Worm (Caenorhabditis elegans): ENCODE data around the gene R07E4.5.

Gene R07E4.5

ce11 chrX:5953174-5953573 lies at the start of gene R07E4.5, which contains the start of gene R07E4.3:
TSS of gene R07E4.5 (minus strand) at chrX:5953174.
TSS of gene R07E4.3 (plus strand) at chrX:5953458.
- TF ChIP-seq nhr-76 (tag; optimal IDR thresholded peaks at IDR 0.05) (no peak), ceh-62 (tag; optimal IDR thresholded peaks at IDR 0.05) (no peak), zfp-2 (tag; optimal IDR thresholded peaks at IDR 0.05) (no peak), nhr-77 (tag; optimal IDR thresholded peaks at IDR 0.05) (peak; percentile 66), nhr-11 (tag; optimal IDR thresholded peaks at IDR 0.05) (peak; percentile 53), mxl-3 (GFP tag; optimal IDR thresholded peaks at IDR 0.05) (peak; percentile 2), dmd-6 (GFP tag; IDR thresholded peaks at IDR 0.05) (peak; percentile 23; the same call in 1 of the 2 replicates), duxl-1 (tag; optimal IDR thresholded peaks at IDR 0.05; ENCODE audit: poor library complexity) (no peak), pqm-1 (tag; optimal IDR thresholded peaks at IDR 0.05) (no peak), D1046.2 (GFP tag; IDR thresholded peaks at IDR 0.05) (0 out of 2 replicates have a peak, but pooled peaks have one; percentile 29), lin-1 (GFP tag; IDR thresholded peaks at IDR 0.05) (no peak), mes-2 (tag; optimal IDR thresholded peaks at IDR 0.05; ENCODE audit: poor library complexity, severe bottlenecking) (no peak), set-16 (GFP tag; IDR thresholded peaks at IDR 0.05) (no peak), hlh-30 (tag; optimal IDR thresholded peaks at IDR 0.05; ENCODE audit: insufficient read depth) (peak; percentile 73), mep-1 (tag; optimal IDR thresholded peaks at IDR 0.05) (peak; percentile 81), unc-62 (GFP tag; optimal IDR thresholded peaks at IDR 0.05 in 1 of 2) (peak in 1 of 2 experiments; percentile 90), unc-62 (tag; optimal IDR thresholded peaks at IDR 0.05) (no peak), zip-11 (GFP tag; IDR thresholded peaks at IDR 0.05) (no peak), nhr-6 (tag; optimal IDR thresholded peaks at IDR 0.05) (peak; percentile 58), aha-1 (tag) (peak; percentile 89), ZK546.5 (tag; optimal IDR thresholded peaks at IDR 0.05) (no peak), spr-3 (GFP tag; optimal IDR thresholded peaks at IDR 0.05) (no peak), snpc-1.2 (GFP tag; IDR thresholded peaks at IDR 0.05) (no peak), lsy-2 (tag; optimal IDR thresholded peaks at IDR 0.05) (peak in 1 of 2 experiments; percentile 83), unc-130 (GFP tag; optimal IDR thresholded peaks at IDR 0.05) (no peak), madf-9 (GFP tag; conservative IDR thresholded peaks at IDR 0.05) (no peak), lin-38 (GFP tag; IDR thresholded peaks at IDR 0.05) (peak; percentile 95), nhr-10 (tag; optimal IDR thresholded peaks at IDR 0.05) (no peak), F26F4.8 (GFP tag; conservative IDR thresholded peaks at IDR 0.05) (no peak), mdl-1 (tag; optimal IDR thresholded peaks at IDR 0.05) (peak in 1 of 2 experiments; percentile 6), nhr-111 (GFP tag; optimal IDR thresholded peaks at IDR 0.05) (no peak), ceh-32 (tag; optimal IDR thresholded peaks at IDR 0.05; ENCODE audit: poor library complexity) (no peak), hif-1 (tag; optimal IDR thresholded peaks at IDR 0.05) (peak in 1 of 2 experiments; percentile 22), fkh-10 (GFP tag; optimal IDR thresholded peaks at IDR 0.05) (no peak), mxl-2 (GFP tag; conservative IDR thresholded peaks at IDR 0.05) (no peak), daf-16 (GFP tag; optimal IDR thresholded peaks at IDR 0.05) (no peak), daf-16 (tag; optimal IDR thresholded peaks at IDR 0.05) (peak; percentile 45), dve-1 (tag; optimal IDR thresholded peaks at IDR 0.05; ENCODE audit: insufficient read depth) (peak; percentile 68), F49E8.2 (tag; optimal IDR thresholded peaks at IDR 0.05; ENCODE audit: borderline replicate concordance) (no peak), egl-43 (GFP tag; IDR thresholded peaks at IDR 0.05) (no peak), nhr-41 (GFP tag; IDR thresholded peaks at IDR 0.05) (no peak), saeg-2 (GFP tag; IDR thresholded peaks at IDR 0.05) (no peak), dmd-8 (GFP tag; IDR thresholded peaks at IDR 0.05) (no peak), lin-13 (GFP tag; optimal IDR thresholded peaks at IDR 0.05) (peak; percentile 13), spr-1 (tag; optimal IDR thresholded peaks at IDR 0.05) (no peak), nhr-28 (tag; optimal IDR thresholded peaks at IDR 0.05) (peak; percentile 57), tra-1 (GFP tag; IDR thresholded peaks at IDR 0.05) (no peak), lir-3 (tag; optimal IDR thresholded peaks at IDR 0.05) (no peak), dpl-1 (GFP tag; optimal IDR thresholded peaks at IDR 0.05) (peak; percentile 65), sdz-12 (GFP tag; optimal IDR thresholded peaks at IDR 0.05) (no peak), rbr-2 (tag; optimal IDR thresholded peaks at IDR 0.05) (peak; percentile 63), ztf-11 (tag; optimal IDR thresholded peaks at IDR 0.05) (no peak)

Measured in whole organism, L4 larva.